Worm (Caenorhabditis elegans): ENCODE data around the gene unc-3.

unc-3 gene

DNA sequence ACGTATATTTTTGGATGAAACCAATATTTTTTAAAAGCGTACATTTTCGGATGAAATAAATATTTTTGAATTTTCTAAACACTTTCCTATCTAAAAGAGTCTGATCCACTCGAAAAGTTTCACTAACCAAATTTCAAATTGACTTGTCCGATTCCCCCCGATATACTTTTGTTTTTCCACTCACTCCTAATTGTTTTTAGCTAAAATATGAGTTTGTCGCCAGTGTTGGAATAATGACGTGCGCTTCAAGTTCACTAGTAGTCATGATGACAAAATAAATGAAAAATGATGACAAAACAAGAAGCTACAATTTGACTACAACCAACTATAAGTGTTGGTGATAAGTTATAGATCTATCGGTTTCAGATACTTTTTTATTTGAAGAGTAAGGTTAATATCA is 35.5 kb downstream of the unc-3 start:
- TF ChIP-seq him-1 (tag; optimal IDR thresholded peaks at IDR 0.05) = no peak
- TF ChIP-seq dao-5 (tag; optimal IDR thresholded peaks at IDR 0.05) = no peak
- no peak for TF ChIP-seq W03F9.2 (tag; optimal IDR thresholded peaks at IDR 0.05)

ce11 chrX:14809905-14810304 is 36.6 kb downstream of the unc-3 start:
- TF ChIP-seq dao-5 (tag; optimal IDR thresholded peaks at IDR 0.05) = no peak

DNA sequence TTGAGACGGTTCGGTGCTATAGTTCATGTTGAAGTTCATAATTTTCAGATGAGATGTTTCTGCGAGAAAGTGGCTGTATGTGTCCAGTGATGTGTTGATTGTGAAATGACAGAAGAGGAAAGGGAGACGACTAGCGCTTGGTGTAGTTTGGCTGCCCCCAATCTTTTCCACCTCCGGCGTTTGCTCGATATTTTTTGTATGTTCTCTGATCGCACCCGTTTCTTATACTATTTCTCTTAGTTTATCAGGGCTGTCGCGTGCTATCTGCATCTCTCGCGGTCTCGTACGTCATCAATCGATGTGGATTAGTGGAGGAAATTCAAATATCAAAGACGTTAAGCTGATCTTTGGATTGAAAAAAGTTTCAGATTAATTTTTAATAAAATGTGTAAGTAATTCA is 37.4 kb downstream of the unc-3 start, which contains the start of gene atf-4:
TSS of gene atf-4 (minus strand) at position 93 of the 400 bp plus-strand sequence.
- TF ChIP-seq W03F9.2 (tag; optimal IDR thresholded peaks at IDR 0.05) (peak; percentile 43), him-1 (tag; optimal IDR thresholded peaks at IDR 0.05) (no peak), dao-5 (tag; optimal IDR thresholded peaks at IDR 0.05) (no peak)

- TF ChIP-seq dao-5 (tag; optimal IDR thresholded peaks at IDR 0.05) (no peak), him-1 (tag; optimal IDR thresholded peaks at IDR 0.05) (no peak), W03F9.2 (tag; optimal IDR thresholded peaks at IDR 0.05) (no peak)
These were observed 38.7 kb downstream of the unc-3 start, which contains the start of gene T04C10.3 for ce11 chrX:14812061-14812460. TSS of gene T04C10.3 (plus strand) at chrX:14812361.

DNA sequence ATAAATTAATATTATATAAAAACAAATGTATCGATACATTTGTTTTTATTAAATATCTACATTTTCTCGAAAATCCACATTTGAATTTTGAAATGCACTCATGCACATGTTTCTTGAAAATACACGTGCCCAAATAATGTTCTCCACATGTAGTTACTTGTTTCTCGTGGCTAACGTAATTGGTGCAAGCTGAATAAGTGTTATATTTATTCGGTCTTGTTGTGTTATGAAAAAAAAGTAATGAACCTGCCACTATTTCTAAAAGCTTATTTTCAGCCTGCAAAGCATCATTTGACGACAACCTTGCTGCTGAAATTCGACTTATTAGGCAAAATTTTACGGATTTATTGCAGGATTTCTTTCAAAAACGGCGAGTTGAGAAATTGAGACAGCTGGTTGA is 40.1 kb downstream of the unc-3 start:
- peak; percentile 62 for TF ChIP-seq him-1 (tag; optimal IDR thresholded peaks at IDR 0.05)
- peak; percentile 79 for TF ChIP-seq W03F9.2 (tag; optimal IDR thresholded peaks at IDR 0.05)
- no peak for TF ChIP-seq dao-5 (tag; optimal IDR thresholded peaks at IDR 0.05)

DNA sequence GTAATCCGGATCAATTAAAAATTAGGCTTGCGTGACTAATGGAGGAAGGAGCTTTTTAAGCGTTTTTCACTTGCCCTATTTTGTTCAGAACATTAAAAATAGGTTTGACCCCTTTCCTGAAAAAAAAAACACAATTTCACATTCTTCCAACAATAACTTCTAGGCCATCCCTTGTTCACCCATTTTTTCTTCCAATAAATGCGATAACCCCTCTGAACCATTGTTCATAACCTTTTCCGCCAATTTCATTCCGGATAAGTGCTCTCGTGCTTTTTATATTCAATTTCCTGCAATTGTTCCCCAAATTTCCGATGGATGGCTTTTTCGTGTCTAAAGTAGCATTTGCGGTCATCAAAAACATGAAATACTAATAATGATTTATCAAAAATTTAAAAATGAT is 42.1 kb downstream of the unc-3 start:
- TF ChIP-seq dao-5 (tag; optimal IDR thresholded peaks at IDR 0.05) (no peak), him-1 (tag; optimal IDR thresholded peaks at IDR 0.05) (peak; percentile 25)

- TF ChIP-seq dao-5 (tag; optimal IDR thresholded peaks at IDR 0.05) = no peak
- no peak for TF ChIP-seq W03F9.2 (tag; optimal IDR thresholded peaks at IDR 0.05)
- TF ChIP-seq him-1 (tag; optimal IDR thresholded peaks at IDR 0.05) = no peak
These were observed 43.4 kb downstream of the unc-3 start for ce11 chrX:14816717-14817116.

- TF ChIP-seq him-1 (tag; optimal IDR thresholded peaks at IDR 0.05) (peak; percentile 91), dao-5 (tag; optimal IDR thresholded peaks at IDR 0.05) (peak; percentile 47), W03F9.2 (tag; optimal IDR thresholded peaks at IDR 0.05) (peak; percentile 63)
These were observed 45.3 kb downstream of the unc-3 start, which contains the start of gene epn-1 for ce11 chrX:14818464-14819259. TSS of gene epn-1 (minus strand) at chrX:14818514.

- no peak for TF ChIP-seq him-1 (tag; optimal IDR thresholded peaks at IDR 0.05)
- TF ChIP-seq dao-5 (tag; optimal IDR thresholded peaks at IDR 0.05) = no peak
- TF ChIP-seq W03F9.2 (tag; optimal IDR thresholded peaks at IDR 0.05) = no peak
These were observed 46.2 kb downstream of the unc-3 start for ce11 chrX:14819495-14819894.

DNA sequence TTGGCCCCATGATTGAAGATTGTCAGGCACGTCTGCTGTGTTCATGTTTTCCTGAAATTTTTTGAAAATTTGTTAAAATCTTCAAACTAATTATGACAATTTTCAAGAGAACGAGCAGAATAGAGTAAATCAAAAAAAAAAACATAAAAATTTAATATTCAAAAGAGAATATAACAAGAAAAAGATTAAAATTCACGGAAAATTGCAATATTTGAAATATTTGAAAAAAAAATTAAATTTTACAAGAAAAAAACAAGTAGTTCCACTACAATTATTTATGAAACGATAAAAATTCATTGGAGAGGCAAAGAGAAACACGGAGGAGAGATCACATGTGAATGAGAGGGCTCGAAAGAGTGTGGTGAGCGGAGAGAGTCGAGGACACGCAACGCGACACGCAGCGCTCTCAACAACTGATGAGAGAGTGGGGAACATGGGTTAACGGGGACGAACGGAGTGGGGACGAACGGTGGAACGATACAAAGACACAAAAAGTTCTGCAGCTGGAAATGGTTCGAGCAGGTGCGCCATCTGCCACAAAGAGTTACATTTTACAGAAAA is 51.2 kb downstream of the unc-3 start, which contains the start of gene mbk-1:
TSS of gene mbk-1 (minus strand) at position 51 of the 561 bp plus-strand sequence.
- peak; percentile 71 for TF ChIP-seq W03F9.2 (tag; optimal IDR thresholded peaks at IDR 0.05)
- TF ChIP-seq dao-5 (tag; optimal IDR thresholded peaks at IDR 0.05) = no peak
- peak; percentile 43 for TF ChIP-seq him-1 (tag; optimal IDR thresholded peaks at IDR 0.05)

- TF ChIP-seq him-1 (tag; optimal IDR thresholded peaks at IDR 0.05) (no peak), W03F9.2 (tag; optimal IDR thresholded peaks at IDR 0.05) (no peak), dao-5 (tag; optimal IDR thresholded peaks at IDR 0.05) (no peak)
These were observed 55.4 kb downstream of the unc-3 start for ce11 chrX:14828766-14829165.

DNA sequence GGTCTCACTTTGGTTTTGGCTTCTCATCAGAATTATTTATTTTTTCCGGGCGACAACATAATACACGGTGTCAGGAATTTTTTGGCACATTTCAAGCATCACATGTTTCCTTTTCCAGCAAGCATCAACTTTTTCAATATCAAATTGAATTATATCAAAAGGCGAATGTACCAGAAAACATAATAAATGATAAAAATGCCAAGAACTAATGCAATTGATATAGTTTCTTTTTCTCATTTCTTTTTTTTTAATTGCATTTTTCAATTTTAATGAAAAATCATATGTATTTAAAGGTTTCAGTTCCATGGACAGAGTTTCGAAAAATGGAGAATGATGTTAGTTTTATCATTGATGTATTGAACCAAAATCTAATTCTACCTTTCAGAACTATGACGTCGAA is 58.2 kb downstream of the unc-3 start, which contains the start of gene dpf-2:
TSS of gene dpf-2 (plus strand) at position 301 of the 400 bp plus-strand sequence.
- TF ChIP-seq dao-5 (tag; optimal IDR thresholded peaks at IDR 0.05) (no peak), him-1 (tag; optimal IDR thresholded peaks at IDR 0.05) (no peak), W03F9.2 (tag; optimal IDR thresholded peaks at IDR 0.05) (no peak)
